Worm (Caenorhabditis elegans) whole organism, L1 larva: Measurements from ENCODE around the gene ebp-1.

Source experiments
- C04F5.9 ChIP-seq: sonication (generic microtip); optimal IDR thresholded peaks from 2 replicates; lab custom pipeline; 2016; ENCODE audit warnings: missing genetic modification characterization, missing compliant biosample characterization
- C16A3.4 ChIP-seq: fragments of 150-350 bp; optimal IDR thresholded peaks from 2 replicates; lab custom pipeline; 2014; ENCODE audit warnings: missing biosample characterization, missing genetic modification characterization
- F16B12.6 ChIP-seq: fragments of 150-350 bp; optimal IDR thresholded peaks from 2 replicates; lab custom pipeline; 2014; ENCODE audit warnings: missing biosample characterization, missing genetic modification characterization
- Y116A8C.19 ChIP-seq: sonication (generic microtip); optimal IDR thresholded peaks from 2 replicates; lab custom pipeline; 2016; ENCODE audit warnings: missing compliant biosample characterization, missing genetic modification characterization, borderline replicate concordance
- aha-1 ChIP-seq: fragments of 150-350 bp; optimal IDR thresholded peaks from 2 replicates; lab custom pipeline; 2014; ENCODE audit warnings: missing biosample characterization, missing genetic modification characterization
- aly-2 ChIP-seq: fragments of 150-350 bp; optimal IDR thresholded peaks from 2 replicates; lab custom pipeline; 2014; ENCODE audit warnings: missing biosample characterization, missing genetic modification characterization
- blmp-1 ChIP-seq: fragments of 150-350 bp; optimal IDR thresholded peaks from 2 replicates; lab custom pipeline; 2014; ENCODE audit warnings: missing biosample characterization, missing genetic modification characterization
- ceh-63 ChIP-seq: fragments of 200-800 bp; sonication (Bioruptor generic); optimal IDR thresholded peaks from 2 replicates; lab custom pipeline; 2018; ENCODE audit warnings: mild to moderate bottlenecking, missing genetic modification characterization, missing compliant biosample characterization
- ceh-82 ChIP-seq, 3 experiments: fragments of 150-350 bp in 1 of 3; sonication (generic microtip) in 2 of 3; optimal IDR thresholded peaks; 2 replicates each; lab custom pipeline; 2014 to 2017; ENCODE audit warnings: missing biosample characterization in 3 of 3, missing genetic modification characterization in 3 of 3
- ceh-90 ChIP-seq: sonication (generic microtip); optimal IDR thresholded peaks from 2 replicates; lab custom pipeline; 2016; ENCODE audit warnings: missing genetic modification characterization, missing compliant biosample characterization
- ces-1 ChIP-seq: fragments of 150-350 bp; optimal IDR thresholded peaks from 2 replicates; lab custom pipeline; 2014; ENCODE audit warnings: missing biosample characterization, missing genetic modification reagents, missing genetic modification characterization
- efl-1 ChIP-seq, 4 experiments: fragments of 150-350 bp; optimal IDR thresholded peaks in 3 of 4; peaks in 1 of 4; 1 replicate in 1 of 4; 2 replicates in 3 of 4; lab custom pipeline; 2014; ENCODE audit warnings: missing biosample characterization in 2 of 4, missing genetic modification characterization in 2 of 4, missing genetic modification reagents in 2 of 4
- efl-3 ChIP-seq: fragments of 200-800 bp; sonication (Bioruptor generic); optimal IDR thresholded peaks from 2 replicates; lab custom pipeline; 2018; ENCODE audit warnings: mild to moderate bottlenecking, missing genetic modification characterization, missing compliant biosample characterization
- egl-27 ChIP-seq, 2 experiments: fragments of 150-350 bp in 1 of 2; sonication (generic microtip); optimal IDR thresholded peaks; 3 replicates each; lab custom pipeline; 2017 to 2018; ENCODE audit warnings: missing biosample characterization in 2 of 2, missing genetic modification characterization in 2 of 2, missing genetic modification reagents in 2 of 2
- elt-2 ChIP-seq: sonication (generic microtip); optimal IDR thresholded peaks from 2 replicates; lab custom pipeline; 2016; ENCODE audit warnings: missing genetic modification characterization, mild to moderate bottlenecking, inconsistent platforms, missing compliant biosample characterization, missing genetic modification reagents
- elt-3 ChIP-seq, 6 experiments: fragments of 150-350 bp in 1 of 6; sonication (generic microtip); optimal IDR thresholded peaks; 2 replicates each; lab custom pipeline; 2017 to 2018; ENCODE audit warnings: missing biosample characterization in 6 of 6, missing genetic modification characterization in 6 of 6, inconsistent platforms in 1 of 6
- ets-5 ChIP-seq: fragments of 200-800 bp; sonication (Bioruptor generic); IDR thresholded peaks from 2 replicates; pipeline ENCODE4 v1.3.6; 2022; ENCODE audit warnings: missing genetic modification characterization, missing compliant biosample characterization
- fkh-10 ChIP-seq: sonication (generic microtip); optimal IDR thresholded peaks from 2 replicates; lab custom pipeline; 2017; ENCODE audit warnings: missing biosample characterization, missing genetic modification reagents, missing genetic modification characterization
- fkh-4 ChIP-seq: sonication (generic microtip); optimal IDR thresholded peaks from 2 replicates; lab custom pipeline; 2016; ENCODE audit warnings: missing compliant biosample characterization, missing genetic modification characterization, borderline replicate concordance
- fos-1 ChIP-seq: fragments of 150-350 bp; optimal IDR thresholded peaks from 2 replicates; lab custom pipeline; 2014; ENCODE audit warnings: missing biosample characterization, missing genetic modification characterization
- grh-1 ChIP-seq: fragments of 200-800 bp; sonication (Bioruptor generic); IDR thresholded peaks from 2 replicates; pipeline ENCODE4 v1.3.6; 2022; ENCODE audit warnings: missing genetic modification reagents, missing genetic modification characterization, missing compliant biosample characterization
- hlh-17 ChIP-seq: fragments of 200-800 bp; sonication (Bioruptor generic); optimal IDR thresholded peaks from 2 replicates; lab custom pipeline; 2018; ENCODE audit warnings: missing genetic modification characterization, mild to moderate bottlenecking, missing compliant biosample characterization, moderate library complexity, borderline replicate concordance
- hlh-4 ChIP-seq: sonication (generic microtip); optimal IDR thresholded peaks from 2 replicates; lab custom pipeline; 2016; ENCODE audit warnings: mild to moderate bottlenecking, missing genetic modification characterization, missing compliant biosample characterization
- hpl-2 ChIP-seq: fragments of 150-350 bp; optimal IDR thresholded peaks from 2 replicates; lab custom pipeline; 2014; ENCODE audit warnings: missing biosample characterization, missing genetic modification reagents, missing genetic modification characterization
- isw-1 ChIP-seq: fragments of 200-800 bp; sonication (Bioruptor generic); IDR thresholded peaks from 2 replicates; pipeline ENCODE4 v1.3.6; 2022; ENCODE audit warnings: missing genetic modification characterization, missing compliant biosample characterization
- jun-1 ChIP-seq: fragments of 150-350 bp; optimal IDR thresholded peaks from 2 replicates; lab custom pipeline; 2014; ENCODE audit warnings: missing biosample characterization, missing genetic modification reagents, missing genetic modification characterization
- lin-14 ChIP-seq: fragments of 200-800 bp; sonication (Bioruptor generic); optimal IDR thresholded peaks from 2 replicates; lab custom pipeline; 2018; ENCODE audit warnings: mild to moderate bottlenecking, missing genetic modification characterization, moderate library complexity, missing compliant biosample characterization
- lin-35 ChIP-seq, 2 experiments: fragments of 150-350 bp; optimal IDR thresholded peaks; 2 replicates each; lab custom pipeline; 2014; ENCODE audit warnings: missing biosample characterization in 2 of 2, missing genetic modification characterization in 2 of 2, missing genetic modification reagents in 2 of 2
- lsy-2 ChIP-seq, 2 experiments: fragments of 150-350 bp; optimal IDR thresholded peaks; 2 replicates each; lab custom pipeline; 2014; ENCODE audit warnings: missing biosample characterization in 2 of 2, missing genetic modification characterization in 2 of 2
- mef-2 ChIP-seq: fragments of 150-350 bp; optimal IDR thresholded peaks from 2 replicates; lab custom pipeline; 2014; ENCODE audit warnings: missing biosample characterization, missing genetic modification characterization
- mep-1 ChIP-seq: fragments of 150-350 bp; optimal IDR thresholded peaks from 2 replicates; lab custom pipeline; 2014; ENCODE audit warnings: missing biosample characterization, missing genetic modification characterization
- nhr-11 ChIP-seq: fragments of 150-350 bp; optimal IDR thresholded peaks from 2 replicates; lab custom pipeline; 2014; ENCODE audit warnings: missing biosample characterization, missing genetic modification characterization
- nhr-19 ChIP-seq: fragments of 200-800 bp; sonication (Bioruptor generic); conservative IDR thresholded peaks from 2 replicates; pipeline ENCODE4 v1.3.6; 2022; ENCODE audit warnings: missing genetic modification characterization, missing compliant biosample characterization
- nhr-20 ChIP-seq: sonication (generic microtip); optimal IDR thresholded peaks from 2 replicates; lab custom pipeline; 2016; ENCODE audit warnings: mild to moderate bottlenecking, missing genetic modification characterization, missing compliant biosample characterization
- nhr-237 ChIP-seq: fragments of 150-350 bp; optimal IDR thresholded peaks from 2 replicates; lab custom pipeline; 2014; ENCODE audit warnings: missing biosample characterization, missing genetic modification characterization
- nhr-28 ChIP-seq: fragments of 150-350 bp; optimal IDR thresholded peaks from 2 replicates; lab custom pipeline; 2014; ENCODE audit warnings: missing biosample characterization, missing genetic modification characterization
- nhr-47 ChIP-seq: sonication (generic microtip); optimal IDR thresholded peaks from 2 replicates; lab custom pipeline; 2016; ENCODE audit warnings: mild to moderate bottlenecking, missing genetic modification characterization, moderate library complexity, missing compliant biosample characterization
- nhr-71 ChIP-seq: sonication (generic microtip); optimal IDR thresholded peaks from 2 replicates; lab custom pipeline; 2016; ENCODE audit warnings: mild to moderate bottlenecking, missing genetic modification characterization, moderate library complexity, missing compliant biosample characterization
- nhr-76 ChIP-seq: sonication (generic microtip); optimal IDR thresholded peaks from 2 replicates; lab custom pipeline; 2017; ENCODE audit warnings: missing biosample characterization, missing genetic modification characterization
- nhr-77 ChIP-seq: fragments of 150-350 bp; optimal IDR thresholded peaks from 2 replicates; lab custom pipeline; 2014; ENCODE audit warnings: missing biosample characterization, missing genetic modification characterization
- nhr-85 ChIP-seq: sonication (generic microtip); peaks from one replicate; lab custom pipeline; 2016; ENCODE audit warnings: missing genetic modification characterization, inconsistent platforms, missing compliant biosample characterization
- pag-3 ChIP-seq: sonication (generic microtip); optimal IDR thresholded peaks from 2 replicates; lab custom pipeline; 2017; ENCODE audit warnings: missing genetic modification characterization, mild to moderate bottlenecking, missing compliant biosample characterization, antibody characterized with exemption, borderline replicate concordance; ENCODE audit not compliant: insufficient read depth
- pax-3 ChIP-seq: fragments of 200-800 bp; sonication (Bioruptor generic); optimal IDR thresholded peaks from 2 replicates; lab custom pipeline; 2018; ENCODE audit warnings: mild to moderate bottlenecking, missing genetic modification characterization, moderate library complexity, missing compliant biosample characterization
- sox-4 ChIP-seq: sonication (generic microtip); optimal IDR thresholded peaks from 2 replicates; lab custom pipeline; 2016; ENCODE audit warnings: missing genetic modification characterization, missing compliant biosample characterization
- tlp-1 ChIP-seq: fragments of 150-350 bp; optimal IDR thresholded peaks from 2 replicates; lab custom pipeline; 2014; ENCODE audit warnings: missing biosample characterization, missing genetic modification characterization
- unc-130 ChIP-seq: fragments of 150-350 bp; optimal IDR thresholded peaks from 2 replicates; lab custom pipeline; 2017; ENCODE audit warnings: missing biosample characterization, missing genetic modification characterization, inconsistent platforms
- unc-30 ChIP-seq: sonication (generic microtip); optimal IDR thresholded peaks from 2 replicates; lab custom pipeline; 2017; ENCODE audit warnings: missing biosample characterization, missing genetic modification characterization
- unc-86 ChIP-seq: sonication (generic microtip); optimal IDR thresholded peaks from 2 replicates; lab custom pipeline; 2016; ENCODE audit warnings: missing genetic modification characterization, missing compliant biosample characterization
- vab-15 ChIP-seq: sonication (generic microtip); optimal IDR thresholded peaks from 2 replicates; lab custom pipeline; 2017; ENCODE audit warnings: missing genotype, mild to moderate bottlenecking, missing genetic modification characterization, missing compliant biosample characterization
- zag-1 ChIP-seq: fragments of 150-350 bp; optimal IDR thresholded peaks from 2 replicates; lab custom pipeline; 2014; ENCODE audit warnings: missing biosample characterization, missing genetic modification characterization
- zip-4 ChIP-seq: fragments of 200-800 bp; sonication (Bioruptor generic); optimal IDR thresholded peaks from 2 replicates; lab custom pipeline; 2018; ENCODE audit warnings: mild to moderate bottlenecking, missing genetic modification characterization, moderate library complexity, missing compliant biosample characterization
- ztf-11 ChIP-seq, 2 experiments: sonication (generic microtip); optimal IDR thresholded peaks; 2 replicates each; lab custom pipeline; 2016 to 2017; ENCODE audit warnings: missing genetic modification characterization in 2 of 2, missing biosample characterization in 1 of 2, missing compliant biosample characterization in 1 of 2

Gene ebp-1

DNA sequence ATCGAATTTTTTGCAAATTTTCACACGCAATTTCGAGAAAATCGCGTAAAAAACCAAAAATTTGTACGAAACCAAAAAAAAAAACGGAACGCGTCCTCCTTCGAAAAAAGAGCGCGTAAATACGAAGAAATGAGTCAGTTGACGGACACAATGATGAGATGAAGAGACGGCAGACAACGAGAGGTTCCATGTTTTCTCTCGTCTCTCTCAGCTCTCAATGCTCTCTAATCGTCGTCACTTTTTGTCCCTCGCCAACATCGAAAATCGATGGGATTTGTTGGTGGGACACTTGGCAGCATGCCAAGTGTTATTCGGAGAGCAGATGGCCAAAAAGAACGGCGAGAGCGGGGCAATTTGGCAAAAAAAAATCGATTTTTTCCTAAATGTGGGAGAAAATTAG lies 35.8 kb downstream of the ebp-1 start (continued):
- no peak for TF ChIP-seq ceh-63 (GFP tag; lab: Kevin White, UChicago)
- TF ChIP-seq egl-27 (tag; optimal IDR thresholded peaks at IDR 0.05; lab: Kevin White, UChicago), result peak in 1 of 2 experiments; percentile 1
- peak; percentile 17 to 89 (median 79) for TF ChIP-seq ceh-82 (tag; optimal IDR thresholded peaks at IDR 0.05; lab: Kevin White, UChicago)
- peak; percentile 82 for TF ChIP-seq aly-2
- no peak for TF ChIP-seq zip-4 (GFP tag; lab: Kevin White, UChicago)
- peak; percentile 50 for TF ChIP-seq nhr-77 (tag; lab: Kevin White, UChicago)
- no peak for TF ChIP-seq ceh-90
- TF ChIP-seq nhr-11 (tag; lab: Kevin White, UChicago), result peak; percentile 79
- TF ChIP-seq C04F5.9 (tag; lab: Kevin White, UChicago), result no peak
- no peak for TF ChIP-seq nhr-237 (tag; lab: Kevin White, UChicago)
- no peak for TF ChIP-seq elt-3 (tag; optimal IDR thresholded peaks at IDR 0.05; lab: Kevin White, UChicago)
- TF ChIP-seq efl-3 (GFP tag; lab: Kevin White, UChicago), result no peak
- no peak for TF ChIP-seq C16A3.4 (tag; lab: Kevin White, UChicago)
- TF ChIP-seq lin-35 (GFP tag; optimal IDR thresholded peaks at IDR 0.05; lab: Kevin White, UChicago), result peak; percentile 66 to 81
- TF ChIP-seq F16B12.6 (tag; lab: Kevin White, UChicago), result peak; percentile 8
- TF ChIP-seq pag-3, result peak; percentile 36
- TF ChIP-seq fkh-4 (tag; lab: Kevin White, UChicago), result no peak
- TF ChIP-seq unc-86 (tag; lab: Kevin White, UChicago), result peak; percentile 90
- TF ChIP-seq mef-2 (tag; lab: Kevin White, UChicago), result no peak
- TF ChIP-seq pax-3 (tag; lab: Kevin White, UChicago), result peak; percentile 17
- no peak for TF ChIP-seq blmp-1 (tag; lab: Kevin White, UChicago)
- TF ChIP-seq lin-14 (GFP tag; lab: Kevin White, UChicago), result peak; percentile 99
- TF ChIP-seq ztf-11 (tag; optimal IDR thresholded peaks at IDR 0.05; lab: Kevin White, UChicago), result peak in 1 of 2 experiments; percentile 60
- TF ChIP-seq ces-1 (GFP tag; lab: Kevin White, UChicago), result no peak
- no peak for TF ChIP-seq nhr-76
- TF ChIP-seq tlp-1, result no peak
- TF ChIP-seq nhr-19 (GFP tag; lab: Robert Waterston, UW), result peak; percentile 88
- no peak for TF ChIP-seq unc-130 (tag; lab: Kevin White, UChicago)
- peak; percentile 83 for TF ChIP-seq nhr-85 (tag; lab: Kevin White, UChicago)
- peak; percentile 78 for TF ChIP-seq jun-1 (tag; lab: Kevin White, UChicago)
- no peak for TF ChIP-seq aha-1 (tag; lab: Kevin White, UChicago)
- TF ChIP-seq nhr-47 (tag; lab: Kevin White, UChicago), result peak; percentile 89
- no peak for TF ChIP-seq vab-15 (tag; lab: Kevin White, UChicago)
- peak; percentile 85 for TF ChIP-seq mep-1
- no peak for TF ChIP-seq ets-5
- TF ChIP-seq lsy-2 (tag; optimal IDR thresholded peaks at IDR 0.05; lab: Kevin White, UChicago), result peak; percentile 75 to 81
- TF ChIP-seq efl-1 (optimal IDR thresholded peaks at IDR 0.05; lab: Kevin White, UChicago), result peak; percentile 88 to 95
- peak; percentile 75 to 96 for TF ChIP-seq efl-1 (GFP tag; optimal IDR thresholded peaks at IDR 0.05 in 1 of 2; lab: Kevin White, UChicago)
- TF ChIP-seq elt-2, result no peak
- TF ChIP-seq hlh-17 (GFP tag; lab: Kevin White, UChicago), result no peak
- no peak for TF ChIP-seq zag-1 (tag; lab: Kevin White, UChicago)
- TF ChIP-seq fkh-10 (GFP tag; lab: Kevin White, UChicago), result peak; percentile 29
- no peak for TF ChIP-seq hpl-2 (GFP tag; lab: Kevin White, UChicago)
- peak; percentile 91 for TF ChIP-seq nhr-71 (tag; lab: Kevin White, UChicago)
- TF ChIP-seq nhr-20 (tag; lab: Kevin White, UChicago), result no peak
- TF ChIP-seq isw-1, result peak; percentile 67
- no peak for TF ChIP-seq nhr-28 (tag; lab: Kevin White, UChicago)
- TF ChIP-seq hlh-4 (tag; lab: Kevin White, UChicago), result no peak
- TF ChIP-seq fos-1 (tag; lab: Kevin White, UChicago), result peak; percentile 81
- TF ChIP-seq sox-4, result no peak
- peak; percentile 10; the same call in 1 of the 2 replicates for TF ChIP-seq grh-1
- no peak for TF ChIP-seq Y116A8C.19 (tag; lab: Kevin White, UChicago)
- peak; percentile 29 for TF ChIP-seq unc-30 (tag; lab: Kevin White, UChicago)
